Worm (Caenorhabditis elegans) whole organism, young adult: Measurements from ENCODE around the gene F45E12.6.

Experiments
- T07F8.4 ChIP-seq: sonication (generic microtip); optimal IDR thresholded peaks from 2 replicates; lab custom pipeline; 2016; ENCODE audit warnings: mild to moderate bottlenecking, missing genetic modification characterization, moderate library complexity, missing compliant biosample characterization
- gei-17 ChIP-seq: fragments of 200-800 bp; sonication (Bioruptor generic); optimal IDR thresholded peaks from 2 replicates; lab custom pipeline; 2018; ENCODE audit warnings: mild to moderate bottlenecking, missing genetic modification characterization, missing compliant biosample characterization

DNA sequence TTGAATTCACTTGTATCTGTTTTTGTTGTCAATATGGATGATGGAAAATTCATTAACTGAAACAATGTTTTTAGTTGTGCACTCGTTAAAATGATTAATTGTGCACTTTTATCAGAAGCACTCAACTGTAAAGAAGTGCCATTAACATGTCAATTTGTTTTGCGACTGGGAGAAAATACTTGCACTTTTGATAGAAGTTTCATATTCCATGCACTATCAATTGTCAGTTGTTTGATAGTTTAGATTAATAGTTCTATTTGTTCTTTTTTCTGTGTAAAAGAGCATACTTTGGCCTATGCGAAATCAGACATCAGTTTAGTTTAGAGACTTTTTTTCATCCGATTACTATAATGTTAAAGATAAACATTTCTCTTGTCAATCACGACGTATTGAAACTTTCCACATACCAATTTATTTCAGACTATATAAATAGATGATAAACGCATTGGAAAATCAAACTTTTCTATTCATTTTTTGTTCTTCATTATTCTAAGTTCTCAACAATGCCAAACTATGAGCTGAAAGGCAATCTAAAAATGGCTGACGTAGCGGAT lies 24.0 kb downstream of the F45E12.6 start, which contains the start of gene C30G12.2:
- TF ChIP-seq gei-17 (no peak), T07F8.4 (tag; lab: Kevin White, UChicago) (no peak)
